Worm (Caenorhabditis elegans): ENCODE data around the gene frpr-15.

The frpr-15 gene

DNA sequence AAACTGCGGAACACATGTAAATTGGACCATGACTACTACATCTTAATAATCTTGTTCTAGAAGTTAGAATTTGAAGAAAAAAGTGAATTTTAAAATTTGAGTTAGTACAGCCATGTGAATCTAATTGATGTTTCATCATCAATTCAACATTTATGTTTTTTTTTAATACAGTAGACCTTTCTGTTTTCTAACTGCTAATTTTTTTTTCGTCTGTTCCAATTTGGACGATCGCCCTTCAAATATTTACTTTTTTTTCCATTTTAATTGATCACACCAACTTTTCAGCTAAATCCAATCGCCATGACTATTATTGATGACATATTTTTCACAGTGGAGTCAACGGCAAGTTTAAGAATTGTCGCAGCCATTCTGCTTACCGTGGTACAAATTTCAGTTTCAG lies 9.3 kb upstream of the frpr-15 start, which contains the start of gene srx-116:
Gene srx-116, plus strand, starts transcription at position 301 of the 400 bp plus-strand sequence.
- TF ChIP-seq dve-1 (tag; optimal IDR thresholded peaks at IDR 0.05) (no peak), fax-1 (tag; optimal IDR thresholded peaks at IDR 0.05) (no peak), ceh-22 (tag; optimal IDR thresholded peaks at IDR 0.05) (no peak), pqm-1 (tag; optimal IDR thresholded peaks at IDR 0.05) (no peak), nhr-11 (tag; optimal IDR thresholded peaks at IDR 0.05) (no peak), pros-1 (tag; optimal IDR thresholded peaks at IDR 0.05) (no peak), hlh-13 (GFP tag; optimal IDR thresholded peaks at IDR 0.05) (no peak), K02D7.2 (tag; optimal IDR thresholded peaks at IDR 0.05) (no peak), K09A11.1 (tag; optimal IDR thresholded peaks at IDR 0.05; ENCODE audit: insufficient read depth) (no peak), F13H6.1 (tag; optimal IDR thresholded peaks at IDR 0.05) (no peak), zip-5 (tag; optimal IDR thresholded peaks at IDR 0.05) (no peak), nfya-1 (tag; optimal IDR thresholded peaks at IDR 0.05) (no peak), unc-42 (tag; optimal IDR thresholded peaks at IDR 0.05) (no peak), ceh-24 (tag; optimal IDR thresholded peaks at IDR 0.05) (no peak), C38D4.7 (GFP tag; optimal IDR thresholded peaks at IDR 0.05) (no peak), eyg-1 (tag; optimal IDR thresholded peaks at IDR 0.05) (no peak), ref-2 (tag; optimal IDR thresholded peaks at IDR 0.05) (no peak), ceh-48 (tag; optimal IDR thresholded peaks at IDR 0.05) (no peak)

- no peak for TF ChIP-seq zip-5 (tag; optimal IDR thresholded peaks at IDR 0.05)
- no peak for TF ChIP-seq ceh-30 (tag; optimal IDR thresholded peaks at IDR 0.05)
- no peak for TF ChIP-seq hlh-30 (tag; optimal IDR thresholded peaks at IDR 0.05; ENCODE audit: insufficient read depth)
- no peak for TF ChIP-seq sdc-2 (tag; optimal IDR thresholded peaks at IDR 0.05)
- TF ChIP-seq ztf-16 (tag; optimal IDR thresholded peaks at IDR 0.05) = no peak
- TF ChIP-seq che-1 (tag; optimal IDR thresholded peaks at IDR 0.05) = no peak
- TF ChIP-seq hlh-6 (tag; optimal IDR thresholded peaks at IDR 0.05) = no peak
Measured at ce11 chrV:12673745-12674144, 6.2 kb upstream of the frpr-15 start.

- no peak for TF ChIP-seq ceh-24 (tag; optimal IDR thresholded peaks at IDR 0.05)
- TF ChIP-seq T23F11.4 (GFP tag; optimal IDR thresholded peaks at IDR 0.05) = no peak
- no peak for TF ChIP-seq pag-3 (tag; optimal IDR thresholded peaks at IDR 0.05; ENCODE audit: borderline replicate concordance)
- no peak for TF ChIP-seq zip-5 (tag; optimal IDR thresholded peaks at IDR 0.05)
- no peak for TF ChIP-seq fax-1 (tag; optimal IDR thresholded peaks at IDR 0.05)
- TF ChIP-seq che-1 (tag; optimal IDR thresholded peaks at IDR 0.05) = no peak
- no peak for TF ChIP-seq pax-1 (tag; optimal IDR thresholded peaks at IDR 0.05)
- no peak for TF ChIP-seq ref-2 (tag; optimal IDR thresholded peaks at IDR 0.05)
- TF ChIP-seq ceh-34 (tag; optimal IDR thresholded peaks at IDR 0.05) = no peak
- no peak for TF ChIP-seq ceh-14 (tag; optimal IDR thresholded peaks at IDR 0.05)
- no peak for TF ChIP-seq tbx-7 (tag; optimal IDR thresholded peaks at IDR 0.05)
- no peak for TF ChIP-seq madf-2 (tag; optimal IDR thresholded peaks at IDR 0.05)
- no peak for TF ChIP-seq syd-9 (tag; optimal IDR thresholded peaks at IDR 0.05)
- no peak for TF ChIP-seq ceh-48 (tag; optimal IDR thresholded peaks at IDR 0.05)
- TF ChIP-seq ceh-45 (GFP tag; IDR thresholded peaks at IDR 0.05) = no peak
- TF ChIP-seq ahr-1 (tag; optimal IDR thresholded peaks at IDR 0.05) = no peak
- TF ChIP-seq Y22D7AL.16 (tag; optimal IDR thresholded peaks at IDR 0.05) = no peak
- no peak for TF ChIP-seq C38D4.7 (GFP tag; optimal IDR thresholded peaks at IDR 0.05)
- TF ChIP-seq tbx-2 (tag; optimal IDR thresholded peaks at IDR 0.05) = no peak
Measured at ce11 chrV:12676299-12676698, 3.6 kb upstream of the frpr-15 start.

ce11 chrV:12679292-12679691 lies 615 bp upstream of the frpr-15 start:
- no peak for TF ChIP-seq nfya-1 (tag; optimal IDR thresholded peaks at IDR 0.05)
- no peak for TF ChIP-seq ahr-1 (tag; optimal IDR thresholded peaks at IDR 0.05)
- TF ChIP-seq C08G9.2 (tag; optimal IDR thresholded peaks at IDR 0.05) = no peak
- no peak for TF ChIP-seq hlh-8 (tag; optimal IDR thresholded peaks at IDR 0.05)
- TF ChIP-seq che-1 (tag; optimal IDR thresholded peaks at IDR 0.05) = no peak
- no peak for TF ChIP-seq nhr-232 (tag; optimal IDR thresholded peaks at IDR 0.05)
- no peak for TF ChIP-seq sox-2 (GFP tag; IDR thresholded peaks at IDR 0.05)
